Worm (Caenorhabditis elegans) whole organism, midembryonic: ENCODE data around the gene F10G7.10.

Source experiments
- klf-2 ChIP-seq: fragments of 200-800 bp; sonication (Bioruptor generic); conservative IDR thresholded peaks from 2 replicates; pipeline ENCODE4 v1.3.6; 2022; ENCODE audit warnings: missing genetic modification reagents, missing genetic modification characterization, missing compliant biosample characterization
- med-1 ChIP-seq: sonication (generic microtip); optimal IDR thresholded peaks from 2 replicates; lab custom pipeline; 2017; ENCODE audit warnings: missing genetic modification characterization, mild to moderate bottlenecking, missing compliant biosample characterization, antibody characterized with exemption, missing genetic modification reagents; ENCODE audit not compliant: insufficient read depth
- ztf-23 ChIP-seq: fragments of 200-800 bp; sonication (Bioruptor generic); IDR thresholded peaks from 2 replicates; pipeline ENCODE4 v1.3.6; 2022; ENCODE audit warnings: missing genetic modification reagents, missing genetic modification characterization, missing compliant biosample characterization
- ztf-29 ChIP-seq: fragments of 200-800 bp; sonication (Bioruptor generic); IDR thresholded peaks from 2 replicates; pipeline ENCODE4 v1.3.6; 2022; ENCODE audit warnings: missing genetic modification reagents, missing genetic modification characterization, missing compliant biosample characterization

DNA sequence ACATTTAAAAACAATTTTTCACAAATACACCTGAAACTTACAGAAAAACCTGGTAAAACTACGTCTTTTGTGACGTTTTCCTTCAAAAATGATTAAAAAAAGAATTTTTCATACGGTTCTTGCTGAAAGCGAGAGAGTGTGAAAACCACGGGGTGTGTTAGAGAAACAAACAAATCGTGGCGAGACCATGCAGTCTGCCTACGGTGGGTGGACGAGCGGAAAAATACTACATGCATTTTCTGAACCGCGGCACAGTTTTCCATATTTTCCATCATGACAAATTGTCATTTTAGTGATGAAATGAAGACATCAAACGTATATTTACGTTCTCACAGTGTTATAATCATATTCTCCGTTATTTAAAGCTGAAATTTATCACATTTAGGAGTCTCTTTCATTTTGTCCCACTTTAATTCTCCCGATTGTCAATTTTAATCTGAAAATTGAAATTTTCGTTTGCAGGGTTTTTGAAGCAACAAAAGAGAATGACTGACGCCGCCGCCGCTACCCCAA, 19.6 kb downstream of the F10G7.10 start, which contains the start of the genes F10G7.9 and tsn-1:
- TF ChIP-seq ztf-29 (GFP tag; lab: Robert Waterston, UW) = no peak
- TF ChIP-seq ztf-23 (GFP tag; lab: Robert Waterston, UW) = no peak
- TF ChIP-seq klf-2 = no peak
- no peak for TF ChIP-seq med-1 (GFP tag; lab: Kevin White, UChicago)
